Fruit fly (Drosophila melanogaster): Measurements from ENCODE around the gene MTPAP.

MTPAP gene

dm6 chrX:1321664-1322063, 27.5 kb downstream of the MTPAP start:
- TF ChIP-seq psq (GFP tag; optimal IDR thresholded peaks at IDR 0.05) (no peak), OdsH (GFP tag; optimal IDR thresholded peaks at IDR 0.05) (no peak), Hr78 (GFP tag; optimal IDR thresholded peaks at IDR 0.05) (no peak), Hr83 (GFP tag; optimal IDR thresholded peaks at IDR 0.05; ENCODE audit: poor library complexity, severe bottlenecking) (no peak), ey (GFP tag; optimal IDR thresholded peaks at IDR 0.05) (no peak), CG9705 (GFP tag; optimal IDR thresholded peaks at IDR 0.05) (no peak), Sp1 (GFP tag; optimal IDR thresholded peaks at IDR 0.05) (no peak), jim (GFP tag; optimal IDR thresholded peaks at IDR 0.05) (no peak), br (GFP tag; optimal IDR thresholded peaks at IDR 0.05) (no peak), N (GFP tag; optimal IDR thresholded peaks at IDR 0.05) (no peak), GATAd (GFP tag; optimal IDR thresholded peaks at IDR 0.05) (no peak), sv (GFP tag; optimal IDR thresholded peaks at IDR 0.05) (no peak), Dfd (GFP tag; optimal IDR thresholded peaks at IDR 0.05) (no peak), Mio (GFP tag; optimal IDR thresholded peaks at IDR 0.05) (no peak)

- TF ChIP-seq Jra (GFP tag; optimal IDR thresholded peaks at IDR 0.05) (peak; percentile 53), Hnf4 (GFP tag; optimal IDR thresholded peaks at IDR 0.05) (no peak), rgr (GFP tag; optimal IDR thresholded peaks at IDR 0.05) (no peak), Vsx2 (GFP tag; optimal IDR thresholded peaks at IDR 0.05; ENCODE audit: partially characterized antibody) (no peak), psq (GFP tag; optimal IDR thresholded peaks at IDR 0.05) (peak; percentile 43), OdsH (GFP tag; optimal IDR thresholded peaks at IDR 0.05) (no peak), sage (GFP tag; optimal IDR thresholded peaks at IDR 0.05) (no peak), sv (GFP tag; optimal IDR thresholded peaks at IDR 0.05) (no peak), HLH106 (tag; optimal IDR thresholded peaks at IDR 0.05) (no peak), Rel (GFP tag; optimal IDR thresholded peaks at IDR 0.05) (no peak), Rel (tag; optimal IDR thresholded peaks at IDR 0.05) (peak; percentile 81), br (GFP tag; optimal IDR thresholded peaks at IDR 0.05) (no peak), woc (GFP tag; optimal IDR thresholded peaks at IDR 0.05) (no peak), foxo (GFP tag; optimal IDR thresholded peaks at IDR 0.05) (no peak), CrebA (GFP tag; optimal IDR thresholded peaks at IDR 0.05; ENCODE audit: borderline replicate concordance) (no peak)
Measured at dm6 chrX:1321043-1321442, 28.1 kb downstream of the MTPAP start.

dm6 chrX:1320144-1320981, 28.8 kb downstream of the MTPAP start:
- TF ChIP-seq Dif (GFP tag; optimal IDR thresholded peaks at IDR 0.05; ENCODE audit: partially characterized antibody) (peak; percentile 25), Rel (GFP tag; optimal IDR thresholded peaks at IDR 0.05) (no peak), Rel (tag; optimal IDR thresholded peaks at IDR 0.05) (no peak), lola (GFP tag; optimal IDR thresholded peaks at IDR 0.05) (no peak), Hr78 (GFP tag; optimal IDR thresholded peaks at IDR 0.05) (no peak), Abd-B (GFP tag; optimal IDR thresholded peaks at IDR 0.05) (no peak), usp (GFP tag; optimal IDR thresholded peaks at IDR 0.05) (no peak), sage (GFP tag; optimal IDR thresholded peaks at IDR 0.05) (no peak), Dfd (GFP tag; optimal IDR thresholded peaks at IDR 0.05) (no peak), dsf (GFP tag; optimal IDR thresholded peaks at IDR 0.05; ENCODE audit: borderline replicate concordance) (no peak), h (GFP tag; optimal IDR thresholded peaks at IDR 0.05) (peak; percentile 56), Jra (GFP tag; optimal IDR thresholded peaks at IDR 0.05) (no peak), CG9705 (GFP tag; optimal IDR thresholded peaks at IDR 0.05) (peak; percentile 32), psq (GFP tag; optimal IDR thresholded peaks at IDR 0.05) (peak; percentile 60), GATAd (GFP tag; optimal IDR thresholded peaks at IDR 0.05) (no peak), foxo (GFP tag; optimal IDR thresholded peaks at IDR 0.05) (peak in 1 of 2 experiments; percentile 69), ey (GFP tag; optimal IDR thresholded peaks at IDR 0.05) (peak; percentile 65), brk (GFP tag; optimal IDR thresholded peaks at IDR 0.05) (no peak), CrebA (GFP tag; optimal IDR thresholded peaks at IDR 0.05; ENCODE audit: borderline replicate concordance) (peak; percentile 49), jim (GFP tag; optimal IDR thresholded peaks at IDR 0.05) (no peak), OdsH (GFP tag; optimal IDR thresholded peaks at IDR 0.05) (peak; percentile 67), Hr83 (GFP tag; optimal IDR thresholded peaks at IDR 0.05; ENCODE audit: poor library complexity, severe bottlenecking) (no peak), HLH106 (tag; optimal IDR thresholded peaks at IDR 0.05) (peak; percentile 70), Mio (GFP tag; optimal IDR thresholded peaks at IDR 0.05) (no peak), Hnf4 (GFP tag; optimal IDR thresholded peaks at IDR 0.05) (no peak), sv (GFP tag; optimal IDR thresholded peaks at IDR 0.05) (no peak), N (GFP tag; optimal IDR thresholded peaks at IDR 0.05) (no peak), rgr (GFP tag; optimal IDR thresholded peaks at IDR 0.05) (peak; percentile 50), br (GFP tag; optimal IDR thresholded peaks at IDR 0.05) (peak; percentile 30), woc (GFP tag; optimal IDR thresholded peaks at IDR 0.05) (peak; percentile 84), fru (GFP tag; optimal IDR thresholded peaks at IDR 0.05) (peak; percentile 74), pan (optimal IDR thresholded peaks at IDR 0.05) (no peak), dl (GFP tag; optimal IDR thresholded peaks at IDR 0.05; ENCODE audit: insufficient read depth in 1 of 2, partially characterized antibody in 2 of 2) (no peak), CG32264 (GFP tag; optimal IDR thresholded peaks at IDR 0.05) (no peak), dmrt93B (GFP tag; optimal IDR thresholded peaks at IDR 0.05) (peak; percentile 50), Myc (optimal IDR thresholded peaks at IDR 0.05) (no peak), Sp1 (GFP tag; optimal IDR thresholded peaks at IDR 0.05) (peak; percentile 58), Vsx2 (GFP tag; optimal IDR thresholded peaks at IDR 0.05; ENCODE audit: partially characterized antibody) (peak; percentile 90), tai (GFP tag; optimal IDR thresholded peaks at IDR 0.05) (no peak)

All from whole organism, wandering third instar larva.